Fruit fly (Drosophila melanogaster) whole organism, embryonic: ENCODE results near the gene CG14669.

Experiments
- CG11085 ChIP-seq: fragments of 200-800 bp; sonication (Bioruptor generic); IDR thresholded peaks from 2 replicates; pipeline ENCODE4 v1.3.6; 2022; ENCODE audit warnings: missing biosample characterization, missing genetic modification characterization
- GATAe ChIP-seq: fragments of 200-800 bp; sonication (Bioruptor generic); conservative IDR thresholded peaks from 2 replicates; pipeline ENCODE4 v1.3.6; 2022; ENCODE audit warnings: missing biosample characterization, missing genetic modification characterization
- MBD-R2 ChIP-seq: fragments of 200-800 bp; sonication (Bioruptor generic); IDR thresholded peaks from 2 replicates; pipeline ENCODE4 v1.3.6; 2022; ENCODE audit warnings: missing biosample characterization, missing genetic modification characterization
- Nf-YA ChIP-seq: fragments of 200-800 bp; sonication (Bioruptor generic); IDR thresholded peaks from 2 replicates; pipeline ENCODE4 v1.3.6; 2022; ENCODE audit warnings: missing biosample characterization, missing genetic modification characterization
- fd3F ChIP-seq: fragments of 200-800 bp; sonication (Bioruptor generic); optimal IDR thresholded peaks from 2 replicates; lab custom pipeline; 2018; ENCODE audit warnings: missing biosample characterization, mild to moderate bottlenecking, missing genetic modification characterization, moderate library complexity
- nmo ChIP-seq: fragments of 200-800 bp; sonication (Bioruptor generic); optimal IDR thresholded peaks from 2 replicates; lab custom pipeline; 2018; ENCODE audit warnings: missing biosample characterization, mild to moderate bottlenecking, missing genetic modification characterization, moderate library complexity
- p53 ChIP-seq: fragments of 200-800 bp; sonication (Bioruptor generic); optimal IDR thresholded peaks from 2 replicates; lab custom pipeline; 2016; ENCODE audit warnings: missing biosample characterization, missing genetic modification characterization
- sim ChIP-seq: fragments of 200-800 bp; sonication (Bioruptor generic); IDR thresholded peaks from 2 replicates; pipeline ENCODE4 v1.3.6; 2022; ENCODE audit warnings: missing biosample characterization, missing genetic modification characterization

DNA sequence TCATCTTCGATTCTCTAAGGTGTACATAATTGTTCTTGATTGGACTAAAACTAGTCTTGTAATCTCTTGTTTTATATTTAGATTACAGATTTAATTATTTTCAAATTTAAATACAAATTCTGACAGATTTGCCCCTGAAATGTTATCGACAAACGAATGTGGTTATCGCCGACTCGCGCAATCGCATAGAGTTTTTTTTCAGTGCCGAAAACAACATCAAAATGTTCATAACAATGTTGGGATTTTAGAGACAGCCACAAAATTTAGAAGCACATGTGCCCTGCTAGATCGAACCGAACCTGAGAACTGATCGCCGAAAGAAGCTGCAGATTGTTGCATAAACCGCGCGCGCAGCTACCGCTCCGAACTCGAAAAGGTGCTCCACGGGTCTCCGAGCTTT lies 53.3 kb downstream of the CG14669 start, which contains the start of gene POLDIP2:
- TF ChIP-seq fd3F (GFP tag; lab: Kevin White, UChicago) (no peak), nmo (GFP tag; lab: Kevin White, UChicago) (no peak), p53 (no peak), sim (GFP tag; lab: Robert Waterston, UW) (no peak), Nf-YA (GFP tag; lab: Robert Waterston, UW) (no peak), CG11085 (GFP tag; lab: Robert Waterston, UW) (no peak), MBD-R2 (peak; percentile 56), GATAe (GFP tag; lab: Robert Waterston, UW) (no peak)
